Fruit fly (Drosophila melanogaster) whole organism, embryonic: Measurements from ENCODE around the gene lectin-37Da.

Experiments used
- ATbp ChIP-seq: fragments of 200-800 bp; sonication (Bioruptor generic); optimal IDR thresholded peaks from 2 replicates; lab custom pipeline; 2017; ENCODE audit warnings: missing biosample characterization, mild to moderate bottlenecking, missing genetic modification characterization, missing genetic modification reagents
- BtbVII ChIP-seq: fragments of 200-800 bp; sonication (Bioruptor generic); optimal IDR thresholded peaks from 3 replicates; lab custom pipeline; 2017; ENCODE audit warnings: missing biosample characterization, mild to moderate bottlenecking, missing genetic modification characterization
- CG1024 ChIP-seq: fragments of 200-800 bp; sonication (Bioruptor generic); IDR thresholded peaks from 2 replicates; pipeline ENCODE4 v1.3.6; 2022; ENCODE audit warnings: missing biosample characterization, missing genetic modification characterization
- CG10267 ChIP-seq: fragments of 200-800 bp; sonication (Bioruptor generic); optimal IDR thresholded peaks from 2 replicates; lab custom pipeline; 2018; ENCODE audit warnings: missing biosample characterization, mild to moderate bottlenecking, missing genetic modification characterization, moderate library complexity
- CG10321 ChIP-seq: fragments of 200-800 bp; sonication (Bioruptor generic); IDR thresholded peaks from 2 replicates; pipeline ENCODE4 v1.3.6; 2022; ENCODE audit warnings: missing biosample characterization, missing genetic modification characterization
- CG11456 ChIP-seq: fragments of 200-800 bp; sonication (Bioruptor generic); IDR thresholded peaks from 3 replicates; pipeline ENCODE4 v1.3.6; 2022; ENCODE audit warnings: missing biosample characterization, missing genetic modification characterization
- CG12104 ChIP-seq: fragments of 200-800 bp; sonication (Bioruptor generic); optimal IDR thresholded peaks from 3 replicates; lab custom pipeline; 2016; ENCODE audit warnings: missing biosample characterization, missing genetic modification characterization
- CG12155 ChIP-seq: fragments of 200-800 bp; sonication (Bioruptor generic); optimal IDR thresholded peaks from 3 replicates; lab custom pipeline; 2016; ENCODE audit warnings: missing biosample characterization, missing genetic modification characterization
- CG13894 ChIP-seq: fragments of 200-800 bp; sonication (Bioruptor generic); optimal IDR thresholded peaks from 3 replicates; lab custom pipeline; 2018; ENCODE audit warnings: missing biosample characterization, mild to moderate bottlenecking, missing genetic modification characterization, moderate library complexity
- CG16815 ChIP-seq: fragments of 200-800 bp; sonication (Bioruptor generic); optimal IDR thresholded peaks from 3 replicates; lab custom pipeline; 2017; ENCODE audit warnings: missing biosample characterization, mild to moderate bottlenecking, missing genetic modification characterization
- CG17359 ChIP-seq: fragments of 200-800 bp; sonication (Bioruptor generic); optimal IDR thresholded peaks from 3 replicates; lab custom pipeline; 2018; ENCODE audit warnings: missing biosample characterization, mild to moderate bottlenecking, missing genetic modification characterization, moderate library complexity
- CG17568 ChIP-seq: fragments of 200-800 bp; sonication (Bioruptor generic); optimal IDR thresholded peaks from 2 replicates; lab custom pipeline; 2018; ENCODE audit warnings: missing biosample characterization, mild to moderate bottlenecking, missing genetic modification characterization, moderate library complexity
- CG18262 ChIP-seq: fragments of 200-800 bp; optimal IDR thresholded peaks from 3 replicates; lab custom pipeline; 2019; ENCODE audit warnings: missing biosample characterization, mild to moderate bottlenecking, missing genetic modification characterization, moderate library complexity
- CG18476 ChIP-seq: fragments of 200-800 bp; sonication (Bioruptor generic); optimal IDR thresholded peaks from 2 replicates; lab custom pipeline; 2016; ENCODE audit warnings: missing biosample characterization, mild to moderate bottlenecking, missing genetic modification characterization
- CG2116 ChIP-seq: fragments of 200-800 bp; sonication (Bioruptor generic); optimal IDR thresholded peaks from 3 replicates; lab custom pipeline; 2018; ENCODE audit warnings: missing biosample characterization, mild to moderate bottlenecking, missing genetic modification characterization
- CG30431 ChIP-seq: fragments of 200-800 bp; sonication (Bioruptor generic); optimal IDR thresholded peaks from 2 replicates; lab custom pipeline; 2017; ENCODE audit warnings: missing biosample characterization, missing genetic modification characterization
- CG4707 ChIP-seq: fragments of 200-800 bp; sonication (Bioruptor generic); optimal IDR thresholded peaks from 2 replicates; lab custom pipeline; 2018; ENCODE audit warnings: missing biosample characterization, mild to moderate bottlenecking, missing genetic modification characterization, moderate library complexity
- CG6683 ChIP-seq: fragments of 200-800 bp; sonication (Bioruptor generic); optimal IDR thresholded peaks from 2 replicates; lab custom pipeline; 2017; ENCODE audit warnings: missing biosample characterization, mild to moderate bottlenecking, missing genetic modification characterization, missing genetic modification reagents
- CG6689 ChIP-seq: fragments of 200-800 bp; sonication (Bioruptor generic); IDR thresholded peaks from 2 replicates; pipeline ENCODE4 v1.3.6; 2022; ENCODE audit warnings: missing biosample characterization, missing genetic modification characterization
- CHES-1-like ChIP-seq: fragments of 200-800 bp; sonication (Bioruptor generic); optimal IDR thresholded peaks from 2 replicates; lab custom pipeline; 2016; ENCODE audit warnings: missing biosample characterization, missing genetic modification characterization
- Chrac-16 ChIP-seq: fragments of 200-800 bp; sonication (Bioruptor generic); optimal IDR thresholded peaks from 3 replicates; lab custom pipeline; 2016; ENCODE audit warnings: missing biosample characterization, missing genetic modification characterization
- Drgx ChIP-seq: fragments of 200-800 bp; sonication (Bioruptor generic); IDR thresholded peaks from 2 replicates; pipeline ENCODE4 v1.3.6; 2022; ENCODE audit warnings: missing biosample characterization, missing genetic modification characterization
- Eip74EF ChIP-seq, 2 experiments: fragments of 200-800 bp in 1 of 2; fragments of >200 bp in 1 of 2; sonication (Bioruptor generic) in 1 of 2; optimal IDR thresholded peaks; 2 replicates each; lab custom pipeline; 2017 to 2019; ENCODE audit warnings: missing biosample characterization in 2 of 2, missing genetic modification characterization in 2 of 2, mild to moderate bottlenecking in 1 of 2, moderate library complexity in 1 of 2
- Kr ChIP-seq: fragments of 200-800 bp; sonication (Bioruptor generic); optimal IDR thresholded peaks from 2 replicates; lab custom pipeline; 2017; ENCODE audit warnings: missing biosample characterization, mild to moderate bottlenecking, missing genetic modification characterization
- Lhr ChIP-seq: fragments of 200-800 bp; sonication (Bioruptor generic); optimal IDR thresholded peaks from 3 replicates; lab custom pipeline; 2017; ENCODE audit warnings: mild to moderate bottlenecking, missing biosample characterization, missing genetic modification reagents, missing genetic modification characterization
- NfI ChIP-seq: fragments of 200-800 bp; sonication (Bioruptor generic); optimal IDR thresholded peaks from 3 replicates; lab custom pipeline; 2018; ENCODE audit warnings: missing biosample characterization, mild to moderate bottlenecking, missing genetic modification characterization, moderate library complexity
- Oaz ChIP-seq: fragments of 200-800 bp; sonication (Bioruptor generic); IDR thresholded peaks from 2 replicates; pipeline ENCODE4 v1.3.6; 2022; ENCODE audit warnings: missing biosample characterization, missing genetic modification characterization
- PHDP ChIP-seq: fragments of 200-800 bp; sonication (Bioruptor generic); optimal IDR thresholded peaks from 3 replicates; lab custom pipeline; 2018; ENCODE audit warnings: missing biosample characterization, mild to moderate bottlenecking, missing genetic modification characterization, moderate library complexity
- Poxn ChIP-seq: fragments of 200-800 bp; sonication (Bioruptor generic); IDR thresholded peaks from 2 replicates; pipeline ENCODE4 v1.3.6; 2022; ENCODE audit warnings: missing biosample characterization, missing genetic modification characterization
- Ravus ChIP-seq: fragments of 200-800 bp; sonication (Bioruptor generic); IDR thresholded peaks from 2 replicates; pipeline ENCODE4 v1.3.6; 2022; ENCODE audit warnings: missing biosample characterization, missing genetic modification characterization
- ac ChIP-seq: fragments of 200-800 bp; sonication (Bioruptor generic); optimal IDR thresholded peaks from 3 replicates; lab custom pipeline; 2017; ENCODE audit warnings: missing biosample characterization, mild to moderate bottlenecking, missing genetic modification characterization
- ash1 ChIP-seq: fragments of 200-800 bp; sonication (Bioruptor generic); optimal IDR thresholded peaks from 2 replicates; lab custom pipeline; 2018; ENCODE audit warnings: missing biosample characterization, mild to moderate bottlenecking, missing genetic modification characterization
- croc ChIP-seq: fragments of 200-800 bp; sonication (Bioruptor generic); conservative IDR thresholded peaks from 3 replicates; pipeline ENCODE4 v1.3.6; 2022; ENCODE audit warnings: missing biosample characterization, missing genetic modification characterization
- dan ChIP-seq: fragments of 200-800 bp; sonication (Bioruptor generic); IDR thresholded peaks from 2 replicates; pipeline ENCODE4 v1.3.6; 2022; ENCODE audit warnings: missing biosample characterization, missing genetic modification characterization
- dm ChIP-seq: fragments of 200-800 bp; sonication (Bioruptor generic); optimal IDR thresholded peaks from 3 replicates; lab custom pipeline; 2016; ENCODE audit warnings: missing biosample characterization, missing genetic modification characterization
- dysf ChIP-seq: fragments of 200-800 bp; sonication (Bioruptor generic); IDR thresholded peaks from 3 replicates; pipeline ENCODE4 v1.3.6; 2022; ENCODE audit warnings: missing biosample characterization, missing genetic modification characterization
- gce ChIP-seq: fragments of 200-800 bp; sonication (Bioruptor generic); IDR thresholded peaks from 3 replicates; pipeline ENCODE4 v1.3.6; 2022; ENCODE audit warnings: missing biosample characterization, missing genetic modification characterization
- hbn ChIP-seq: fragments of 200-800 bp; sonication (Bioruptor generic); IDR thresholded peaks from 2 replicates; pipeline ENCODE4 v1.3.6; 2022; ENCODE audit warnings: missing biosample characterization, missing genetic modification characterization; ENCODE audit not compliant: partially characterized antibody
- insv ChIP-seq, 2 experiments: fragments of 200-800 bp; sonication (Bioruptor generic); optimal IDR thresholded peaks; 3 replicates each; lab custom pipeline; 2016 to 2018; ENCODE audit warnings: missing biosample characterization in 2 of 2, missing genetic modification characterization in 2 of 2
- lab ChIP-seq: fragments of 200-800 bp; sonication (Bioruptor generic); optimal IDR thresholded peaks from 3 replicates; lab custom pipeline; 2017; ENCODE audit warnings: missing biosample characterization, missing genetic modification characterization, mild to moderate bottlenecking, moderate library complexity, missing genetic modification reagents
- maf-S ChIP-seq: fragments of 200-800 bp; sonication (Bioruptor generic); optimal IDR thresholded peaks from 2 replicates; lab custom pipeline; 2016; ENCODE audit warnings: missing biosample characterization, missing genetic modification characterization
- org-1 ChIP-seq: fragments of 200-800 bp; sonication (Bioruptor generic); optimal IDR thresholded peaks from 2 replicates; lab custom pipeline; 2017; ENCODE audit warnings: missing biosample characterization, missing genetic modification characterization
- pita ChIP-seq: fragments of 200-800 bp; sonication (Bioruptor generic); optimal IDR thresholded peaks from 2 replicates; lab custom pipeline; 2017; ENCODE audit warnings: missing biosample characterization, mild to moderate bottlenecking, missing genetic modification characterization
- repo ChIP-seq: fragments of 200-800 bp; sonication (Bioruptor generic); optimal IDR thresholded peaks from 2 replicates; lab custom pipeline; 2016; ENCODE audit warnings: missing biosample characterization, missing genetic modification characterization
- rib ChIP-seq: fragments of 200-800 bp; sonication (Bioruptor generic); IDR thresholded peaks from 2 replicates; pipeline ENCODE4 v1.3.6; 2022; ENCODE audit warnings: missing biosample characterization, missing genetic modification characterization
- scrt ChIP-seq: fragments of 200-800 bp; sonication (Bioruptor generic); optimal IDR thresholded peaks from 2 replicates; lab custom pipeline; 2018; ENCODE audit warnings: missing biosample characterization, mild to moderate bottlenecking, missing genetic modification characterization, moderate library complexity
- sim ChIP-seq: fragments of 200-800 bp; sonication (Bioruptor generic); IDR thresholded peaks from 2 replicates; pipeline ENCODE4 v1.3.6; 2022; ENCODE audit warnings: missing biosample characterization, missing genetic modification characterization
- sob ChIP-seq: fragments of 200-800 bp; sonication (Bioruptor generic); IDR thresholded peaks from 2 replicates; pipeline ENCODE4 v1.3.6; 2022; ENCODE audit warnings: missing biosample characterization, missing genetic modification characterization
- stwl ChIP-seq: fragments of 200-800 bp; sonication (Bioruptor generic); optimal IDR thresholded peaks from 3 replicates; lab custom pipeline; 2018; ENCODE audit warnings: missing biosample characterization, mild to moderate bottlenecking, missing genetic modification characterization, moderate library complexity
- tna ChIP-seq: fragments of 200-800 bp; sonication (Bioruptor generic); IDR thresholded peaks from 2 replicates; pipeline ENCODE4 v1.3.6; 2022; ENCODE audit warnings: missing biosample characterization, missing genetic modification characterization; ENCODE audit not compliant: partially characterized antibody
- toy ChIP-seq: fragments of 200-800 bp; sonication (Bioruptor generic); IDR thresholded peaks from 2 replicates; pipeline ENCODE4 v1.3.6; 2022; ENCODE audit warnings: missing biosample characterization, missing genetic modification characterization
- trem ChIP-seq: fragments of 200-800 bp; optimal IDR thresholded peaks from 3 replicates; lab custom pipeline; 2019; ENCODE audit warnings: missing biosample characterization, mild to moderate bottlenecking, missing genetic modification characterization, moderate library complexity

The lectin-37Da gene

dm6 chr2L:19430343-19430742 is 12.2 kb downstream of the lectin-37Da start, which contains the start of gene RtcB (continued):
- TF ChIP-seq trem (tag; lab: Kevin White, UChicago) = peak; percentile 60
- no peak for TF ChIP-seq dan
- TF ChIP-seq lab = no peak
- TF ChIP-seq Eip74EF (GFP tag; optimal IDR thresholded peaks at IDR 0.05; lab: Kevin White, UChicago) = no peak
- TF ChIP-seq CHES-1-like (GFP tag; lab: Kevin White, UChicago) = no peak
- no peak for TF ChIP-seq Oaz (GFP tag; lab: Robert Waterston, UW)
- TF ChIP-seq CG30431 (GFP tag; lab: Kevin White, UChicago) = no peak
- TF ChIP-seq CG6689 (GFP tag; lab: Robert Waterston, UW) = no peak
- TF ChIP-seq CG2116 (GFP tag; lab: Kevin White, UChicago) = peak; percentile 64
- TF ChIP-seq CG13894 (tag; lab: Kevin White, UChicago) = no peak
- TF ChIP-seq CG10267 = peak; percentile 31
- no peak for TF ChIP-seq org-1 (GFP tag; lab: Kevin White, UChicago)
- TF ChIP-seq croc (GFP tag; lab: Robert Waterston, UW) = no peak
- no peak for TF ChIP-seq CG12104 (GFP tag; lab: Kevin White, UChicago)
- peak; percentile 49 for TF ChIP-seq stwl (tag; lab: Kevin White, UChicago)
- TF ChIP-seq sob (GFP tag; lab: Robert Waterston, UW) = no peak
- no peak for TF ChIP-seq repo (GFP tag; lab: Kevin White, UChicago)
- no peak for TF ChIP-seq Chrac-16 (GFP tag; lab: Kevin White, UChicago)
- no peak for TF ChIP-seq Drgx (GFP tag; lab: Robert Waterston, UW)
- no peak for TF ChIP-seq gce (GFP tag; lab: Robert Waterston, UW)
- no peak for TF ChIP-seq CG1024 (GFP tag; lab: Robert Waterston, UW)
- TF ChIP-seq ash1 = no peak
- no peak for TF ChIP-seq CG6683 (GFP tag; lab: Kevin White, UChicago)
- no peak for TF ChIP-seq scrt (GFP tag; lab: Kevin White, UChicago)
- no peak for TF ChIP-seq CG11456
- TF ChIP-seq maf-S (GFP tag; lab: Kevin White, UChicago) = no peak
- TF ChIP-seq ATbp (GFP tag; lab: Kevin White, UChicago) = no peak
- TF ChIP-seq CG12155 = no peak
- TF ChIP-seq CG10321 (GFP tag; lab: Robert Waterston, UW) = no peak
- TF ChIP-seq dysf (GFP tag; lab: Robert Waterston, UW) = no peak
- peak; percentile 69 for TF ChIP-seq Lhr (GFP tag; lab: Kevin White, UChicago)
- TF ChIP-seq CG17568 (GFP tag; lab: Kevin White, UChicago) = no peak
- TF ChIP-seq dm (GFP tag; lab: Kevin White, UChicago) = no peak
- TF ChIP-seq NfI (GFP tag; lab: Kevin White, UChicago) = no peak
- TF ChIP-seq rib (GFP tag; lab: Robert Waterston, UW) = no peak
- TF ChIP-seq CG18476 (GFP tag; lab: Kevin White, UChicago) = peak; percentile 10
- no peak for TF ChIP-seq Kr (GFP tag; lab: Kevin White, UChicago)
- TF ChIP-seq sim (GFP tag; lab: Robert Waterston, UW) = no peak
- no peak for TF ChIP-seq CG18262
- no peak for TF ChIP-seq CG16815 (GFP tag; lab: Kevin White, UChicago)
- TF ChIP-seq pita = no peak
- no peak for TF ChIP-seq BtbVII
- no peak for TF ChIP-seq Ravus (GFP tag; lab: Robert Waterston, UW)
- peak; percentile 91 for TF ChIP-seq tna (GFP tag; lab: Robert Waterston, UW)
- peak in 1 of 2 experiments; percentile 55 for TF ChIP-seq insv (GFP tag; optimal IDR thresholded peaks at IDR 0.05; lab: Kevin White, UChicago)
- TF ChIP-seq hbn (GFP tag; lab: Robert Waterston, UW) = peak; percentile 94
- no peak for TF ChIP-seq ac (GFP tag; lab: Kevin White, UChicago)
- TF ChIP-seq CG4707 (GFP tag; lab: Kevin White, UChicago) = no peak
- no peak for TF ChIP-seq CG17359 (tag; lab: Kevin White, UChicago)
- no peak for TF ChIP-seq toy (GFP tag; lab: Robert Waterston, UW)
- no peak for TF ChIP-seq PHDP (tag; lab: Kevin White, UChicago)
- TF ChIP-seq Poxn (GFP tag; lab: Robert Waterston, UW) = no peak
